Worm (Caenorhabditis elegans) whole organism, early embryonic: Measurements from ENCODE around the gene C05C12.6.

ENCODE experiments used
- F13C5.2 ChIP-seq: sonication (generic microtip); optimal IDR thresholded peaks from 2 replicates; lab custom pipeline; 2017; ENCODE audit warnings: mild to moderate bottlenecking, missing genetic modification characterization, inconsistent platforms, missing compliant biosample characterization
- ama-1 ChIP-seq: fragments of 150-350 bp; optimal IDR thresholded peaks from 2 replicates; lab custom pipeline; 2014
- ceh-36 ChIP-seq: sonication (generic microtip); optimal IDR thresholded peaks from 2 replicates; lab custom pipeline; 2016; ENCODE audit warnings: missing genetic modification characterization, inconsistent platforms, missing compliant biosample characterization
- ets-7 ChIP-seq: sonication (generic microtip); optimal IDR thresholded peaks from 2 replicates; lab custom pipeline; 2016; ENCODE audit warnings: missing genotype, missing genetic modification characterization, missing compliant biosample characterization
- flt-1 ChIP-seq: fragments of 200-800 bp; sonication (Bioruptor generic); IDR thresholded peaks from 2 replicates; pipeline ENCODE4 v1.3.6; 2022; ENCODE audit warnings: missing genetic modification characterization, missing compliant biosample characterization
- hmg-4 ChIP-seq: fragments of 200-800 bp; sonication (Bioruptor generic); optimal IDR thresholded peaks from 2 replicates; lab custom pipeline; 2018; ENCODE audit warnings: mild to moderate bottlenecking, missing genetic modification characterization, missing compliant biosample characterization
- hnd-1 ChIP-seq: sonication (generic microtip); optimal IDR thresholded peaks from 2 replicates; lab custom pipeline; 2016; ENCODE audit warnings: missing genetic modification characterization, missing compliant biosample characterization
- scrt-1 ChIP-seq: fragments of 200-800 bp; sonication (Bioruptor generic); IDR thresholded peaks from 2 replicates; pipeline ENCODE4 v1.3.6; 2022; ENCODE audit warnings: missing genetic modification characterization, missing compliant biosample characterization
- tbx-11 ChIP-seq: fragments of 200-800 bp; sonication (Bioruptor generic); IDR thresholded peaks from 2 replicates; pipeline ENCODE4 v1.3.6; 2022; ENCODE audit warnings: missing genetic modification characterization, missing compliant biosample characterization

- TF ChIP-seq F13C5.2 (tag; lab: Kevin White, UChicago): no peak
- TF ChIP-seq ama-1 (lab: Kevin White, UChicago): no peak
- TF ChIP-seq scrt-1 (GFP tag; lab: Robert Waterston, UW): no peak
- TF ChIP-seq ets-7: no peak
- TF ChIP-seq tbx-11: no peak
- no peak for TF ChIP-seq hnd-1 (tag; lab: Kevin White, UChicago)
- no peak for TF ChIP-seq hmg-4
- TF ChIP-seq ceh-36 (tag; lab: Kevin White, UChicago): no peak
- TF ChIP-seq flt-1 (GFP tag; lab: Robert Waterston, UW): no peak
These were observed 9.9 kb downstream of the C05C12.6 start for ce11 chrIV:11231376-11231775.
